Fruit fly (Drosophila melanogaster) Kc167 (cell line): ENCODE results near the gene Pura.

ENCODE experiments used
- Myc ChIP-seq: fragments of >200 bp; optimal IDR thresholded peaks from 2 replicates; lab custom pipeline; 2017; ENCODE audit warnings: missing external identifiers
- psq ChIP-seq: fragments of >200 bp; optimal IDR thresholded peaks from 2 replicates; lab custom pipeline; 2017; ENCODE audit warnings: missing external identifiers

DNA sequence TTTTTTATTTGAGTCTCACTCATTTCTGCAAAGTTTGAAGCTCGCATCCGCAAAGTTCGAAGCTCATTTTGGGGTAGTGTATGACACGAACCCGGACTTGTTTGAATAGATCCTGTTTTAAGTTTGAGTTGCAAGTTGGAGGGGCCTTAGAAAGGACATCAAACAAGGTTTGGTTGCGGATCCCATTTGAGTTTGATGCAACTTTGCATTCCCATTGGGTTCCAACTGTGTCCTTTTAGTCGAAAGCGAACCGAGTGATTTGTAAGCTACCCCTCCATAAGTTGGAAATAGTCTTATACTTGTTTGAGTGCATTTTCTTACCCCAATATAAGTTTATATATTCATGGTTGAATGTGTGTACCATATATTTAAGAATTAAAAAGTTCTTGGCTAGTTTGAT lies 50.7 kb downstream of the Pura start:
- TF ChIP-seq psq (lab: Kevin White, UChicago), result no peak
- TF ChIP-seq Myc (lab: Kevin White, UChicago), result no peak
